Worm (Caenorhabditis elegans) whole organism, late embryonic: ENCODE results near the gene W10G6.6.

ENCODE experiments used
- ceh-18 ChIP-seq: sonication (generic microtip); optimal IDR thresholded peaks from 2 replicates; lab custom pipeline; 2016; ENCODE audit warnings: missing genetic modification characterization, missing compliant biosample characterization
- pat-9 ChIP-seq: fragments of 200-800 bp; sonication (Bioruptor generic); optimal IDR thresholded peaks from 2 replicates; lab custom pipeline; 2018; ENCODE audit warnings: mild to moderate bottlenecking, missing genetic modification characterization, moderate library complexity, missing compliant biosample characterization
- syd-9 ChIP-seq: sonication (generic microtip); optimal IDR thresholded peaks from 2 replicates; lab custom pipeline; 2016; ENCODE audit warnings: mild to moderate bottlenecking, missing genetic modification characterization, moderate library complexity, missing compliant biosample characterization
- zip-5 ChIP-seq: sonication (generic microtip); optimal IDR thresholded peaks from 2 replicates; lab custom pipeline; 2016; ENCODE audit warnings: missing genetic modification characterization, missing compliant biosample characterization

DNA sequence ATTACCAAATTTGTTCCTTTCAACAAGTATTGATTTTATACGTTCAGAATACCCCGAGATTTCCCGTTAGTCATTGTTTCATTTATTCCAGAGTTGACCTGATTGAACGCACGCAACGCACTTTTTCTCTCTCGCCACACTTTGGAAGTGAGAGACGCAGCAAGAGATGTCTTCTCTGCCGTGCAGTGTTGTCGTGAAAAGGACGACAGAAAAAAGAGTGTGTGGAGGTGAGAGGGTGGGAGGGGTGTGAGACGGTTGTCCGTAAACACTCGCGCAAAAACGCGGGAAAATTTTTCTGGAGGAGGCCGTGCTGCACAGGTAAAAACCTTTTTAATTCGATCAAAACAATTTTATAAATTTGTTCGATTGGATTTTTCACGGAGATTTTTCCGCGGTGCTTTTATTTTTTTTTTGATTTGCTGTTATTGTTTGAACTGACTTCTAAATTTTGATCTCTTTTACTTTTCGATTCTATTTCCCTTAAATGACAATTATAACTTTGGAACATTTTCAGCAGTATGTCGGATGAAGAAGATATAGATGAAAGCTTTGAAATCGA lies 24.8 kb upstream of the W10G6.6 start, which contains the start of gene sdc-1:
- TF ChIP-seq zip-5 (no peak), ceh-18 (tag; lab: Kevin White, UChicago) (peak; percentile 9), pat-9 (tag; lab: Kevin White, UChicago) (no peak), syd-9 (tag; lab: Kevin White, UChicago) (no peak)
